Worm (Caenorhabditis elegans) whole organism, dauer: ENCODE measurements around the gene Y105C5A.1.
"Not testable (repeated sequence)": the region's sequence is repeated elsewhere in the genome, so short reads cannot be mapped to it uniquely, and the experiment has no call there.

Experiments used
- unc-62 ChIP-seq: sonication (generic microtip); optimal IDR thresholded peaks from 2 replicates; lab custom pipeline; 2017; ENCODE audit warnings: missing biosample characterization, missing genetic modification reagents, missing genetic modification characterization

The Y105C5A.1 gene

ce11 chrIV:15539447-15539994 is 24.7 kb downstream of the Y105C5A.1 start, which contains the start of gene Y73F8A.35:
Gene Y73F8A.35, minus strand, starts transcription at chrIV:15539944.
- no peak for TF ChIP-seq unc-62 (GFP tag; lab: Kevin White, UChicago)

- no peak for TF ChIP-seq unc-62 (GFP tag; lab: Kevin White, UChicago)
Measured at ce11 chrIV:15537338-15537737, 26.9 kb downstream of the Y105C5A.1 start.

DNA sequence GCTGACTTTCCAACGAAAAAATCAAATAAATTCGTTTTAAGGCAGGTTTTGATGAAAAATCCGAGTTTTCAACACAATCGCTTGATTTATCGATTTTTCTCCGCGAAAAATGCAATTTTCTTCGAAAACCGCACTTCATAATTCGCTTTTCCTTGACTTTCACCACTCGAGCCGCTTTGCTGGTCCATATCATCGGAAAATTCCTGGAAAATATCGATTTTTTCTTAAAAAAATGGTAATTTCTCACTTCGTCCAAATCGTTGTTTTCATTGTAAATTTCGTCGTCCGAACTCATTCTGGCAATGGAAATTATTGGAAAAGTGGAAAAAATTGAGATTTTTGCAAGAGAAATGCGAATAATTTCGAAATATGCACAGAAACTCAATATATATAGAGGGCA is 36.0 kb downstream of the Y105C5A.1 start, which contains the start of gene ari-1.4:
TSS of gene ari-1.4 (minus strand) at position 295 of the 400 bp plus-strand sequence.
- no peak for TF ChIP-seq unc-62 (GFP tag; lab: Kevin White, UChicago)

ce11 chrIV:15527282-15527681 is 36.9 kb downstream of the Y105C5A.1 start:
- no peak for TF ChIP-seq unc-62 (GFP tag; lab: Kevin White, UChicago)

ce11 chrIV:15526477-15526876 is 37.8 kb downstream of the Y105C5A.1 start:
- no peak for TF ChIP-seq unc-62 (GFP tag; lab: Kevin White, UChicago)

DNA sequence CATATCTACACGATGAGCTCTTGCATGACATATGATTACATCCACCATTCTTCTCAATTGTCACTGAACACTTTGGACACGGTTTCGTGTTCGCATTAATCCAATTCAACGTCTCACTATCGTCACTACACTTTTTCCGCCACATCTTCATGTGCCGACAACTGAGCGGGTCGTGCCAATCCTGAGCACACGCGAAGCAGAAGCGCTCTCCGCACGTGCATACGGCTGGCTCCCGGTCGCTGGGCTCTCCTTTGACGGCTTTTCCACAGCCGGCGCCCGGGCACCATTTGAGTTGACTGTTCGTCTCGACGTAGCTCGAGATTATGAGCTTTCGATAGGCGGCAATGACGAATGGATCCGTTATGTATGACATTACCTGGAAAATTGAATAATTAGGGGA is 38.5 kb downstream of the Y105C5A.1 start:
- TF ChIP-seq unc-62 (GFP tag; lab: Kevin White, UChicago) = no peak

DNA sequence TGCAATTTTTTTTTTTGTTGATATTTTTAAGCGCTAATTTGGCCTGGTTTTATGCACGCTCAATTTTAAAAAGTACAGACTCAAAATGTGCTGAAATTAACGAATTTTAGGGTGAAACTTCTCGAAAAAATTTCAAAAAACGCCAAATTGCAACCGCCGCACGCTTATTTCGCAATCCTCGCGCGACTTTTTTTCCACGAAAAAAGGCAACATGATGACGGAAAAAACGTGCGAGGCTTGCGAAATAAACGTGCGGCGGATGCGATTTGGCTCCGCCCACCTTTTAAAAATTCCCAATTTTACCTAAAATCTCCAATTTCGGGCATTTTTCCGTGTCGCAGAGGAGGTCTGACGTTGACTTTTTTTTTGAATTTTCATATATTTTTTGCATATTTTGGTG is 39.3 kb downstream of the Y105C5A.1 start:
- no peak for TF ChIP-seq unc-62 (GFP tag; lab: Kevin White, UChicago)

DNA sequence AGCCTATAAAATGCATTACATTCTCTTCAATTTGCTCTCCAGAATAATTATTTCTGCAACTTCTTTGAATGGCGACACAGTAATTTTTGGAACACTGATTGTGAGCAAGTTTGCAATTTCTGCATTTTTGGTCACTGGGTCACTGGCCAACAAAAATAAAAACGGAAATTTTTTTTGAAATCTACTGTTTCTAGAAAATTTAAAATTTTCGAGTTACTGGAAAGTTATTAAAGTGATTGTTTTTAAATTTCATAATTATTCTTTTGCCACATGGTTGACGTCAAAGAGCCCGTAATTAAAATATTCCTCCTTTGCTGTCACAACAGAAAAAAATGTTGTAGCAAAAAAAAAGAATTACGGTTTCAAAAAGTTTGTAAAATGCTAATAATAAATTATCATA is 40.5 kb downstream of the Y105C5A.1 start:
- TF ChIP-seq unc-62 (GFP tag; lab: Kevin White, UChicago) = no peak

DNA sequence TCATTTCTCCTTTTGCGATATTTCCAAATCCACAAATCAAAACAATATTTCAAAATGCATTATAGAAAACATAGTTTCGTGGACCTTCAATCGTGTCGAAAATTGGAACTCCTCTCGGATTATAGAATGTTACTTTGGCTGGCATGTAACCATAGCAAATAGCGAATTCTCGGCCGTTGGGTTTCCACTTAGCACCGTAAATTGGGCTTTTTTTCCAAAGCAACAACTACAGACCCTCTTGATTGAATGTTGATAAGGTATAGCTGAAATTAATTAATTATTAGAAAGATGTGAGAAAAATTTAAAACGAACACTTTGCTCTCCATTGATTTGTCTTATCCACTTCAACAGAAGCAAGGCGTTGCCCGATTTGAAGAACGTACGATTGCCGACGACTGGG is 42.9 kb downstream of the Y105C5A.1 start, which contains the start of gene Y73F8A.32:
TSS of gene Y73F8A.32 (minus strand) at position 101 of the 400 bp plus-strand sequence.
- not testable (repeated sequence) for TF ChIP-seq unc-62 (GFP tag; lab: Kevin White, UChicago)
